Fruit fly (Drosophila melanogaster) Kc167 (cell line): ENCODE results near the gene CG2162.

Source experiments
- insv ChIP-seq: fragments of >200 bp; optimal IDR thresholded peaks from 3 replicates; lab custom pipeline; 2018; ENCODE audit warnings: missing external identifiers
- ttk ChIP-seq: sonication (Bioruptor generic); optimal IDR thresholded peaks from 2 replicates; lab custom pipeline; 2017; ENCODE audit warnings: missing external identifiers

DNA sequence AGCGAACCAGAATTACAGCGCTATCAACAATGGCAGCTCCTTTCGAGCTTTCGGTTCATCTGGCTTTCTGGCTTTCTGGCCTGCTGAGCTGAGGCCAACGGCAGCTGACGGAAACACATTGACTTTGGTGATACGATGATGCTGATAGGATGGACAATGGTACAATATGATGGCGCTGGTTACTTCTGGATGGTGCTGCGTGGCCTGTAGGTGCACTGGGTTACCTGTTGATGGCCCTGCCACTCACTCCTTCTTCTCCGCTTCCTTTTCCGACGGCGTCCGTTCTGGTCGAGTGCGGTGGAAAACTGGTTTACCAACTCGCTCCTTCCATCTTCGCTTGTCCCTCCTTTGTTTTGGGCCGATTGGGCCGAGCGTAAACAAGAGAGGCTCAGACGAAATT, 39.8 kb downstream of the CG2162 start:
- TF ChIP-seq insv (lab: Kevin White, UChicago): no peak
- TF ChIP-seq ttk: no peak
